Worm (Caenorhabditis elegans) whole organism, L4 larva: ENCODE data around the gene R05C11.2.

Experiments used
- R02D3.7 ChIP-seq: fragments of 150-350 bp; sonication (generic microtip); optimal IDR thresholded peaks from 3 replicates; lab custom pipeline; 2014; ENCODE audit warnings: missing biosample characterization, missing genetic modification characterization
- ama-1 ChIP-seq: fragments of 150-350 bp; optimal IDR thresholded peaks from 2 replicates; lab custom pipeline; 2014; ENCODE audit warnings: inconsistent platforms, mixed read lengths
- ceh-32 ChIP-seq: sonication (generic microtip); optimal IDR thresholded peaks from 2 replicates; lab custom pipeline; 2016; ENCODE audit warnings: mild to moderate bottlenecking, missing genetic modification characterization, missing compliant biosample characterization; ENCODE audit not compliant: poor library complexity
- daf-12 ChIP-seq: fragments of 150-350 bp; optimal IDR thresholded peaks from 2 replicates; lab custom pipeline; 2014; ENCODE audit warnings: missing biosample characterization, missing genetic modification reagents, missing genetic modification characterization
- dve-1 ChIP-seq: sonication (generic microtip); optimal IDR thresholded peaks from 2 replicates; lab custom pipeline; 2017; ENCODE audit warnings: antibody characterized with exemption, mild to moderate bottlenecking, missing genetic modification characterization, missing compliant biosample characterization; ENCODE audit not compliant: insufficient read depth
- madf-9 ChIP-seq: fragments of 200-800 bp; sonication (Bioruptor generic); conservative IDR thresholded peaks from 2 replicates; pipeline ENCODE4 v1.3.6; 2022; ENCODE audit warnings: missing genetic modification reagents, missing genetic modification characterization, missing compliant biosample characterization
- unc-39 ChIP-seq: sonication (generic microtip); optimal IDR thresholded peaks from 2 replicates; lab custom pipeline; 2017; ENCODE audit warnings: missing biosample characterization, missing genetic modification characterization

- no peak for TF ChIP-seq R02D3.7 (tag; lab: Kevin White, UChicago)
- TF ChIP-seq unc-39: no peak
- no peak for TF ChIP-seq daf-12 (tag; lab: Kevin White, UChicago)
- no peak for TF ChIP-seq ama-1 (lab: Kevin White, UChicago)
- TF ChIP-seq madf-9: no peak
- no peak for TF ChIP-seq dve-1 (tag; lab: Kevin White, UChicago)
- no peak for TF ChIP-seq ceh-32 (tag; lab: Kevin White, UChicago)
Measured at ce11 chrIV:2008920-2009319, 50.0 kb downstream of the R05C11.2 start.
